Fruit fly (Drosophila melanogaster) Kc167 (cell line): ENCODE measurements around the gene Chd3.

Source experiments
- insv ChIP-seq: fragments of >200 bp; optimal IDR thresholded peaks from 3 replicates; lab custom pipeline; 2018; ENCODE audit warnings: missing external identifiers
- psq ChIP-seq: fragments of >200 bp; optimal IDR thresholded peaks from 2 replicates; lab custom pipeline; 2017; ENCODE audit warnings: missing external identifiers

dm6 chr3L:19496600-19496999 is 49.6 kb downstream of the Chd3 start:
- TF ChIP-seq psq (lab: Kevin White, UChicago) (no peak), insv (lab: Kevin White, UChicago) (no peak)
